Worm (Caenorhabditis elegans) whole organism, young adult: ENCODE results near the gene ZK185.2.

Experiments used
- B0336.3 ChIP-seq: fragments of 200-800 bp; sonication (Bioruptor generic); IDR thresholded peaks from 2 replicates; pipeline ENCODE4 v1.3.6; 2022; ENCODE audit warnings: missing genetic modification characterization, missing compliant biosample characterization
- F33H1.4 ChIP-seq: fragments of 200-800 bp; sonication (Bioruptor generic); IDR thresholded peaks from 2 replicates; pipeline ENCODE4 v1.3.6; 2022; ENCODE audit warnings: missing genetic modification reagents, missing genetic modification characterization, missing compliant biosample characterization
- F37B4.10 ChIP-seq: fragments of 200-800 bp; sonication (Bioruptor generic); IDR thresholded peaks from 2 replicates; pipeline ENCODE4 v1.3.6; 2022; ENCODE audit warnings: missing genetic modification characterization, missing compliant biosample characterization
- ceh-100 ChIP-seq: fragments of 200-800 bp; sonication (Bioruptor generic); IDR thresholded peaks from 2 replicates; pipeline ENCODE4 v1.3.6; 2022; ENCODE audit warnings: missing genetic modification reagents, missing genetic modification characterization, missing compliant biosample characterization
- pbrm-1 ChIP-seq: fragments of 200-800 bp; sonication (Bioruptor generic); IDR thresholded peaks from 2 replicates; pipeline ENCODE4 v1.3.6; 2022; ENCODE audit warnings: missing genetic modification reagents, missing genetic modification characterization, missing compliant biosample characterization
- snpc-4 ChIP-seq, 5 experiments: fragments of 150-350 bp in 1 of 5; sonication (generic microtip) in 4 of 5; optimal IDR thresholded peaks; 2 replicates each; lab custom pipeline; 2014 to 2018; ENCODE audit warnings: missing genetic modification characterization in 5 of 5, missing biosample characterization in 3 of 5, antibody characterized with exemption in 2 of 5, mild to moderate bottlenecking in 2 of 5, missing compliant biosample characterization in 2 of 5, missing genotype in 2 of 5, moderate library complexity in 2 of 5, missing genetic modification reagents in 1 of 5
- tbp1 ChIP-seq: fragments of 200-800 bp; sonication (Bioruptor generic); optimal IDR thresholded peaks from 2 replicates; lab custom pipeline; 2018; ENCODE audit warnings: mild to moderate bottlenecking, missing genetic modification characterization, missing compliant biosample characterization
- zfh-2 ChIP-seq: fragments of 200-800 bp; sonication (Bioruptor generic); conservative IDR thresholded peaks from 2 replicates; pipeline ENCODE4 v1.3.6; 2022; ENCODE audit warnings: missing genetic modification reagents, missing genetic modification characterization, missing compliant biosample characterization
- ztf-6 ChIP-seq: fragments of 200-800 bp; sonication (Bioruptor generic); IDR thresholded peaks from 2 replicates; pipeline ENCODE4 v1.3.6; 2022; ENCODE audit warnings: missing genetic modification reagents, missing genetic modification characterization, missing compliant biosample characterization

DNA sequence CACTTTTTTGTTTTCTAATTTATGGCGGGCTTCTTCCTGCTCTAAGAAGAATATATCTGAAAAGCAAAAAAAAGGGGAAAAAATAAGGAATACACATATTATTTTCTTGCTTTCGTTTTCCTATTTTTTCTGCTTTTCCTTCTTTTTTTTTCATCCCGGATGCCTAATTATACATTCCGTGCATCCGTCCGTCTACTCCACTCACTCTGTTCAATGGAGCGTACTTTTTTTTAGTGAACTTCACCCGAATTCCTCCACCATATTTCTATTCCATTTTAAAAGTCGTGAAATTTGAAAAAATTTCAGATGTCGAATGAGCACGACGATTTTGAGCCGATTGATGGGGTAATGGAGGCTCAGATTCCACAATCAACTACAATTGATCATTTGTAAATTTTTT, at the start of gene ZK185.2:
- TF ChIP-seq B0336.3 (GFP tag; lab: Robert Waterston, UW) (no peak), ztf-6 (GFP tag; lab: Robert Waterston, UW) (no peak), snpc-4 (GFP tag; optimal IDR thresholded peaks at IDR 0.05; lab: Kevin White, UChicago) (no peak), snpc-4 (tag; optimal IDR thresholded peaks at IDR 0.05; lab: Kevin White, UChicago) (no peak), pbrm-1 (no peak), F33H1.4 (GFP tag; lab: Robert Waterston, UW) (no peak), ceh-100 (GFP tag; lab: Robert Waterston, UW) (no peak), F37B4.10 (no peak), zfh-2 (GFP tag; lab: Robert Waterston, UW) (no peak), tbp1 (GFP tag; lab: Kevin White, UChicago) (no peak)
